In the genomic region with DNA sequence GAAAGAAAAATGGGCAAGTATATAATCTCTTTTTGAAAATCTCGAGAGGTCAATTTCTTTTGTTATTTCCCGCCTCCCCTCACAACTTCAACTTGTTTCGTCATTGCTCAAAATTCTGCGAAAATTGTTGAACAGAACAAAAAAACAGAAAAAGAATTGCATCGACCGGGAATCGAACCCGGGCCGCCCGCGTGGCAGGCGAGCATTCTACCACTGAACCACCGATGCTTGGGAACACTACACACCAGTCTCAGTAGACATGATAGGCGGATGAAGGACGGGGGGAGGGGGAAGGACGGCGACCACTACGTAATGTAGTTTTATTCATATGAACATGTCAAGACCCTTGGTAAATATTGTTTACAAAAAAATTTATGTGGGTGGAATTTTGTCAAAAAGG, we compare ENCODE assay signal across 2 worm cellular contexts.
TF ChIP-seq lines count a peak whose summit lies in the region.

No protein-coding gene starts in this region.

TF ChIP-seq in whole organism, L1 larva, 84 proteins besides CTCF, POLR2A, EP300 and RAD21 (continued from another document):
- peak in 1 of 2 experiments; percentile 66 for TF ChIP-seq ztf-11 (tag; optimal IDR thresholded peaks at IDR 0.05; lab: Kevin White, UChicago)
- TF ChIP-seq elt-3 (tag; optimal IDR thresholded peaks at IDR 0.05; lab: Kevin White, UChicago): peak in 1 of 6 experiments; percentile 61
- TF ChIP-seq skn-1 (tag; optimal IDR thresholded peaks at IDR 0.05; lab: Kevin White, UChicago): peak; percentile 64
- peak; percentile 77 for TF ChIP-seq rnt-1 (tag; optimal IDR thresholded peaks at IDR 0.05; lab: Kevin White, UChicago)
- no peak for TF ChIP-seq ces-1 (GFP tag; optimal IDR thresholded peaks at IDR 0.05; lab: Kevin White, UChicago)
- peak; percentile 82 for TF ChIP-seq lin-14 (GFP tag; optimal IDR thresholded peaks at IDR 0.05; lab: Kevin White, UChicago)
- TF ChIP-seq xbp-1 (tag; optimal IDR thresholded peaks at IDR 0.05; lab: Kevin White, UChicago): peak; percentile 72
- TF ChIP-seq snu-23 (GFP tag; optimal IDR thresholded peaks at IDR 0.05; lab: Kevin White, UChicago): peak; percentile 69
- TF ChIP-seq snpc-4 (tag; optimal IDR thresholded peaks at IDR 0.05; lab: Kevin White, UChicago): peak; percentile 14
- peak; percentile 85 for TF ChIP-seq nhr-19 (GFP tag; conservative IDR thresholded peaks at IDR 0.05; lab: Robert Waterston, UW)
- TF ChIP-seq egl-27 (tag; optimal IDR thresholded peaks at IDR 0.05; lab: Kevin White, UChicago): no peak
- TF ChIP-seq hpl-2 (GFP tag; optimal IDR thresholded peaks at IDR 0.05; lab: Kevin White, UChicago): no peak
- TF ChIP-seq tlp-1 (tag; optimal IDR thresholded peaks at IDR 0.05; lab: Kevin White, UChicago): no peak
- peak; percentile 47 for TF ChIP-seq zip-4 (GFP tag; optimal IDR thresholded peaks at IDR 0.05; lab: Kevin White, UChicago)
- no peak for TF ChIP-seq ceh-63 (GFP tag; optimal IDR thresholded peaks at IDR 0.05; lab: Kevin White, UChicago)
- TF ChIP-seq nhr-76 (tag; optimal IDR thresholded peaks at IDR 0.05; lab: Kevin White, UChicago): no peak
- peak; percentile 64 for TF ChIP-seq lin-13 (GFP tag; optimal IDR thresholded peaks at IDR 0.05; lab: Kevin White, UChicago)
- no peak for TF ChIP-seq unc-98 (GFP tag; IDR thresholded peaks at IDR 0.05; lab: Robert Waterston, UW)
- TF ChIP-seq dpl-1 (GFP tag; optimal IDR thresholded peaks at IDR 0.05; lab: Kevin White, UChicago): peak in 1 of 3 experiments; percentile 28
- TF ChIP-seq ama-1 (optimal IDR thresholded peaks at IDR 0.05; lab: Kevin White, UChicago): no peak
- TF ChIP-seq hlh-17 (GFP tag; optimal IDR thresholded peaks at IDR 0.05; lab: Kevin White, UChicago; ENCODE audit: borderline replicate concordance): no peak
- TF ChIP-seq efl-1 (optimal IDR thresholded peaks at IDR 0.05; lab: Kevin White, UChicago): peak in 1 of 2 experiments; percentile 1
- peak in 1 of 2 experiments; percentile 93 for TF ChIP-seq efl-1 (GFP tag; optimal IDR thresholded peaks at IDR 0.05 in 1 of 2; lab: Kevin White, UChicago)
- TF ChIP-seq Y116A8C.19 (tag; optimal IDR thresholded peaks at IDR 0.05; lab: Kevin White, UChicago; ENCODE audit: borderline replicate concordance): no peak
- TF ChIP-seq nhr-84 (tag; optimal IDR thresholded peaks at IDR 0.05; lab: Kevin White, UChicago): no peak

TF ChIP-seq in whole organism, young adult, 124 proteins besides CTCF, POLR2A, EP300 and RAD21 (continued from another document):
- TF ChIP-seq B0019.2 (GFP tag; conservative IDR thresholded peaks at IDR 0.05; lab: Robert Waterston, UW) (no peak), mcd-1 (GFP tag; IDR thresholded peaks at IDR 0.05; lab: Robert Waterston, UW) (peak; percentile 70), lin-26 (GFP tag; IDR thresholded peaks at IDR 0.05; lab: Robert Waterston, UW) (no peak; the same call in none of the 2 replicates), mel-28 (tag; optimal IDR thresholded peaks at IDR 0.05; lab: Kevin White, UChicago; ENCODE audit: borderline replicate concordance) (peak; percentile 38), madf-6 (GFP tag; IDR thresholded peaks at IDR 0.05; lab: Robert Waterston, UW) (no peak), hmg-20 (GFP tag; IDR thresholded peaks at IDR 0.05; lab: Robert Waterston, UW) (peak; percentile 69; the same call in 1 of the 2 replicates), lag-1 (GFP tag; IDR thresholded peaks at IDR 0.05; lab: Robert Waterston, UW) (no peak), ztf-28 (GFP tag; IDR thresholded peaks at IDR 0.05; lab: Robert Waterston, UW) (peak; percentile 78; the same call in 1 of the 2 replicates), Y95B8A.8 (GFP tag; IDR thresholded peaks at IDR 0.05; lab: Robert Waterston, UW) (peak; percentile 89), ZK185.1 (tag; optimal IDR thresholded peaks at IDR 0.05; lab: Kevin White, UChicago; ENCODE audit: poor library complexity, severe bottlenecking) (peak; percentile 64), ztf-22 (GFP tag; optimal IDR thresholded peaks at IDR 0.05; lab: Kevin White, UChicago) (peak; percentile 38), dpff-1 (tag; optimal IDR thresholded peaks at IDR 0.05; lab: Kevin White, UChicago) (no peak), hsf-1 (GFP tag; IDR thresholded peaks at IDR 0.05; lab: Robert Waterston, UW) (0 out of 2 replicates have a peak, but pooled peaks have one; percentile 23), ceh-40 (GFP tag; IDR thresholded peaks at IDR 0.05; lab: Robert Waterston, UW) (no peak), ztf-26 (tag; optimal IDR thresholded peaks at IDR 0.05; lab: Kevin White, UChicago) (peak; percentile 81), aptf-2 (GFP tag; conservative IDR thresholded peaks at IDR 0.05; lab: Robert Waterston, UW) (0 out of 2 replicates have a peak, but pooled peaks have one; percentile 46), cebp-2 (GFP tag; IDR thresholded peaks at IDR 0.05; lab: Robert Waterston, UW) (no peak), unc-130 (GFP tag; optimal IDR thresholded peaks at IDR 0.05; lab: Kevin White, UChicago) (peak; percentile 41), rcor-1 (GFP tag; IDR thresholded peaks at IDR 0.05; lab: Robert Waterston, UW) (peak; percentile 65; the same call in 1 of the 2 replicates), Y53G8AR.9 (GFP tag; conservative IDR thresholded peaks at IDR 0.05; lab: Robert Waterston, UW) (no peak; the same call in 1 of the 2 replicates), hrde-1 (tag; optimal IDR thresholded peaks at IDR 0.05; lab: Kevin White, UChicago; ENCODE audit: borderline replicate concordance) (no peak), C17E4.6 (GFP tag; IDR thresholded peaks at IDR 0.05; lab: Robert Waterston, UW) (no peak), ceh-91 (GFP tag; IDR thresholded peaks at IDR 0.05; lab: Robert Waterston, UW) (no peak), egrh-3 (GFP tag; IDR thresholded peaks at IDR 0.05; lab: Robert Waterston, UW) (peak; percentile 38; the same call in 1 of the 2 replicates), nfyb-1 (GFP tag; IDR thresholded peaks at IDR 0.05; lab: Robert Waterston, UW) (no peak; the same call in 1 of the 2 replicates), Y53F4B.3 (GFP tag; IDR thresholded peaks at IDR 0.05; lab: Robert Waterston, UW) (peak; percentile 72; the same call in 1 of the 2 replicates), ets-4 (GFP tag; optimal IDR thresholded peaks at IDR 0.05; lab: Kevin White, UChicago) (peak; percentile 84), repo-1 (tag; optimal IDR thresholded peaks at IDR 0.05; lab: Kevin White, UChicago) (peak; percentile 68), hlh-12 (tag; optimal IDR thresholded peaks at IDR 0.05; lab: Kevin White, UChicago) (no peak), C06A6.2 (GFP tag; conservative IDR thresholded peaks at IDR 0.05; lab: Robert Waterston, UW) (no peak; the same call in 1 of the 2 replicates), xnd-1 (tag; optimal IDR thresholded peaks at IDR 0.05; lab: Kevin White, UChicago) (no peak)
